Fruit fly (Drosophila melanogaster): ENCODE results near the gene CG8036.

CG8036 gene

dm6 chr3R:8680611-8681010, 12.9 kb downstream of the CG8036 start:
- no peak for TF ChIP-seq Sox15 (GFP tag; optimal IDR thresholded peaks at IDR 0.05)
- TF ChIP-seq CG11902 (GFP tag; optimal IDR thresholded peaks at IDR 0.05), result no peak
- no peak for TF ChIP-seq CG6163 (GFP tag; IDR thresholded peaks at IDR 0.05)
- TF ChIP-seq CG6854 (GFP tag; optimal IDR thresholded peaks at IDR 0.05), result no peak
- TF ChIP-seq Blimp-1 (GFP tag; optimal IDR thresholded peaks at IDR 0.05), result no peak
- TF ChIP-seq Eip75B (GFP tag; optimal IDR thresholded peaks at IDR 0.05), result no peak

- TF ChIP-seq Sox15 (GFP tag; optimal IDR thresholded peaks at IDR 0.05) (no peak), OdsH (GFP tag; optimal IDR thresholded peaks at IDR 0.05) (no peak), net (GFP tag; optimal IDR thresholded peaks at IDR 0.05) (no peak), topi (GFP tag; optimal IDR thresholded peaks at IDR 0.05) (no peak), svp (GFP tag) (no peak), CG15336 (GFP tag; IDR thresholded peaks at IDR 0.05) (no peak), salr (GFP tag; optimal IDR thresholded peaks at IDR 0.05) (no peak), CG3032 (tag; optimal IDR thresholded peaks at IDR 0.05) (no peak), CG32006 (GFP tag; optimal IDR thresholded peaks at IDR 0.05) (no peak)
These were observed 15.6 kb downstream of the CG8036 start for dm6 chr3R:8683280-8683679.

- TF ChIP-seq svp (GFP tag) (no peak), CG3032 (tag; optimal IDR thresholded peaks at IDR 0.05) (no peak), CG15336 (GFP tag; IDR thresholded peaks at IDR 0.05) (no peak), esn (GFP tag; optimal IDR thresholded peaks at IDR 0.05) (no peak)
These were observed 16.9 kb downstream of the CG8036 start, which contains the start of gene CG44227 for dm6 chr3R:8684328-8685177. Gene CG44227 (minus strand): TSS chr3R:8685176.

DNA sequence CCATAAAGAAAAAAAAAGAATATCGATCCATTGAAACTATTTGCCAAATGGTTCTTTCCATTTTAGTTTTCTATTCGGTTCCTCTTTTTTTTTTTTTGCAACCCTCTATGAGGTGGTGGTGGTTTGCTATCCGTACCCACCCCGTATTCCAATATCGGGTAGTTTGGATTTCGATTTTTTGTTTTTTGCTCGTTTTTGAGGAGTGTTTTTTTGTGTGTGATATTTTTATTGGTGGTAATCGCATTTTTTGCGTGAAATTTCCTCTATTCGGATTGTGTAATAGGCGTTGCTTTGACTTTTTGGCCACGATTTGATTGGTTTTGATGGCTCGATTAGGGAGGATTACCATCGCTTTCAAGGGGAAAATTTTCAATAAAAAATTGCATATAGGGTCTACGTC, 18.8 kb downstream of the CG8036 start:
- TF ChIP-seq Sox102F (GFP tag; optimal IDR thresholded peaks at IDR 0.05) (no peak), CG6276 (GFP tag; optimal IDR thresholded peaks at IDR 0.05) (no peak), acj6 (GFP tag; optimal IDR thresholded peaks at IDR 0.05) (no peak), CG8632 (GFP tag; optimal IDR thresholded peaks at IDR 0.05) (no peak), CG4318 (GFP tag; optimal IDR thresholded peaks at IDR 0.05) (no peak), Hr4 (GFP tag; optimal IDR thresholded peaks at IDR 0.05) (no peak), CG11902 (GFP tag; optimal IDR thresholded peaks at IDR 0.05) (no peak), CG6854 (GFP tag; optimal IDR thresholded peaks at IDR 0.05) (no peak), svp (GFP tag) (no peak), ss (GFP tag; optimal IDR thresholded peaks at IDR 0.05) (no peak), fd85E (GFP tag; optimal IDR thresholded peaks at IDR 0.05) (no peak), CG31627 (GFP tag; optimal IDR thresholded peaks at IDR 0.05) (no peak), achi (GFP tag; optimal IDR thresholded peaks at IDR 0.05) (no peak), lz (GFP tag; optimal IDR thresholded peaks at IDR 0.05) (no peak), CG16779 (tag; optimal IDR thresholded peaks at IDR 0.05) (no peak), CG8119 (GFP tag; IDR thresholded peaks at IDR 0.05) (no peak), CG8319 (GFP tag; optimal IDR thresholded peaks at IDR 0.05) (no peak), CG15336 (GFP tag; IDR thresholded peaks at IDR 0.05) (no peak)

DNA sequence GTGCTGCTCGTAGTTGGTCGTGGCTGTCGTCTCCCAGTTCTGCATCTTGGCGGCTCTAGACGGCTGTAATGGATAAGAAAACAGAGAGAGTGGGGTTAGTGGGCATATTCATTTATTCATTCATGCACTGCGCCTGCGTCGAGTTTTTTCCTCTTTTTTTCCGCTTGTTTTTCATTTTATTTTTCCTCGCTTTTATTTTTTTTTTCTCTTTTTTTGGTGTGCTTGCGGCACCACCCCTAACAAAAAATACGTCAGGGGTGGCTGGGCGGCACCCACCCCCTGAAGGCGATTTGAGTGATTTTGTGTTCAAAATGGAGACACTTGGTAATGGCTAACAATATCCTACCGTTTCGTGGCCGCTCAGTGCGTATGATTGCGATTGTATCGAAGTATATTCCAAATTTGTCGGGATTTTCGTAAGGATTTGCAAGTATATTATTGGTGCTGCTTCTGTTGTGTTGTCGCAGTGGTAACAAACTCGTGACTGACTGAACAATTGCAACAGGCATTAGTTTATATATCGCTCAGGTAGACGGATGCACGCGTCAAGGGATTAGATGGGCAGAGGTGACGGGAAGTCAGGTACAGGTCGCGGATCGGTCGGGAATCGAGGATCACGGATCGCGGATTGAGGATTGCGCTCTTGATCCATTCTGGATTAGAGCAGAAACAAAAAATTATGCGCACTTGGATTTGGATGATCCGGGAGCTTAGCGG, 26.6 kb downstream of the CG8036 start:
- TF ChIP-seq topi (GFP tag; optimal IDR thresholded peaks at IDR 0.05) (peak; percentile 32), CG11762 (GFP tag; optimal IDR thresholded peaks at IDR 0.05; ENCODE audit: insufficient read depth) (peak; percentile 72), ss (GFP tag; optimal IDR thresholded peaks at IDR 0.05) (peak; percentile 91 to 94), spab (GFP tag; optimal IDR thresholded peaks at IDR 0.05) (peak; percentile 88), CG15336 (GFP tag; IDR thresholded peaks at IDR 0.05) (peak; percentile 91), CG10631 (GFP tag; optimal IDR thresholded peaks at IDR 0.05) (peak; percentile 47), Met (GFP tag; optimal IDR thresholded peaks at IDR 0.05) (peak; percentile 52), Eip75B (GFP tag; optimal IDR thresholded peaks at IDR 0.05) (peak; percentile 55), CG31627 (GFP tag; optimal IDR thresholded peaks at IDR 0.05) (no peak), acj6 (GFP tag; optimal IDR thresholded peaks at IDR 0.05) (peak; percentile 21), CG6808 (GFP tag; optimal IDR thresholded peaks at IDR 0.05) (peak; percentile 86), achi (GFP tag; optimal IDR thresholded peaks at IDR 0.05) (peak; percentile 79), pdm3 (GFP tag; optimal IDR thresholded peaks at IDR 0.05) (peak; percentile 77), Blimp-1 (GFP tag; optimal IDR thresholded peaks at IDR 0.05) (no peak), CG16779 (tag; optimal IDR thresholded peaks at IDR 0.05) (peak; percentile 94), Sox102F (GFP tag; optimal IDR thresholded peaks at IDR 0.05) (peak; percentile 67), CG6163 (GFP tag; IDR thresholded peaks at IDR 0.05) (peak; percentile 98), CG3919 (GFP tag; optimal IDR thresholded peaks at IDR 0.05) (peak; percentile 80), CG34406 (GFP tag; optimal IDR thresholded peaks at IDR 0.05) (peak; percentile 70), Lpt (GFP tag; optimal IDR thresholded peaks at IDR 0.05) (peak; percentile 87), CG6276 (GFP tag; optimal IDR thresholded peaks at IDR 0.05) (peak; percentile 95), CG11902 (GFP tag; optimal IDR thresholded peaks at IDR 0.05) (no peak), eg (GFP tag; IDR thresholded peaks at IDR 0.05) (peak; percentile 99)
